Fruit fly (Drosophila melanogaster): Measurements from ENCODE around the gene CG8206.

dm6 chrX:15731968-15732367 is 7.1 kb upstream of the CG8206 start, which contains the start of gene CG8191:
- TF ChIP-seq CTCF (optimal IDR thresholded peaks at IDR 0.05) = no peak
- no peak for TF ChIP-seq CG8478 (optimal IDR thresholded peaks at IDR 0.05)

Data from S2 (cell line).